Fruit fly (Drosophila melanogaster): ENCODE data around the gene CG14926.

CG14926 gene

DNA sequence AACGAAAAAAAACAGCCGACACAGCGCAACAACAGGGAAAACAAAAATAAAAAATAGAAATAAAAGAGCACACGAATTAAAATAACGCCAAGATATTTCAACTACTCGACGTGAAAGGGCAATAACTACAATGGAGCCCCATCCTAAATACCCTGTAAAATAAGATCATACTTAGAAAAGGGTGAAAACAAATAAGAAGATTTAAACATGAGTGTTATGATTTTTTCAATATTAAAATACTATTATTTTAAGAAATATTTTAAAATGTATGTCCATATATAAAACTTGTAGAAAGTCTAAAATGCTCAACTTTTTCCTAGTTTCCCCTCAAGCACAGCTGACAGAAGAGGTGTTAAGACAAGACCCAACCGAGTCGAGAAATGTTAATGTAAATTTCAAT, 2.2 kb downstream of the CG14926 start (continued):
- TF ChIP-seq CG6813 (GFP tag; optimal IDR thresholded peaks at IDR 0.05) (no peak), disco-r (GFP tag; optimal IDR thresholded peaks at IDR 0.05) (no peak), grau (tag; optimal IDR thresholded peaks at IDR 0.05) (peak; percentile 46), az2 (GFP tag; optimal IDR thresholded peaks at IDR 0.05) (peak; percentile 8), prd (optimal IDR thresholded peaks at IDR 0.05) (no peak), prd (GFP tag; IDR thresholded peaks at IDR 0.05) (peak; percentile 41; the same call in 2 of the 3 replicates), PHDP (tag; optimal IDR thresholded peaks at IDR 0.05) (peak; percentile 17), Blimp-1 (GFP tag; optimal IDR thresholded peaks at IDR 0.05) (peak; percentile 57), schlank (tag; optimal IDR thresholded peaks at IDR 0.05) (no peak), CG31441 (GFP tag; IDR thresholded peaks at IDR 0.05) (peak; percentile 51), CG4707 (GFP tag; optimal IDR thresholded peaks at IDR 0.05) (no peak), CG6791 (GFP tag; IDR thresholded peaks at IDR 0.05; ENCODE audit: partially characterized antibody) (no peak), bsh (GFP tag; optimal IDR thresholded peaks at IDR 0.05) (peak in 1 of 2 experiments; percentile 77), trem (tag; optimal IDR thresholded peaks at IDR 0.05) (peak; percentile 12), CG17328 (GFP tag; IDR thresholded peaks at IDR 0.05) (peak; percentile 54; the same call in 1 of the 2 replicates), CG17359 (tag; optimal IDR thresholded peaks at IDR 0.05) (peak; percentile 43), lola (GFP tag; optimal IDR thresholded peaks at IDR 0.05) (peak in 1 of 3 experiments; percentile 58), Sox100B (GFP tag; optimal IDR thresholded peaks at IDR 0.05) (peak; percentile 6), Rx (GFP tag; IDR thresholded peaks at IDR 0.05) (no peak), CG2875 (GFP tag; optimal IDR thresholded peaks at IDR 0.05) (peak; percentile 9), Ada2b (GFP tag; IDR thresholded peaks at IDR 0.05) (0 out of 2 replicates have a peak, but pooled peaks have one; percentile 29), CoRest (tag; optimal IDR thresholded peaks at IDR 0.05) (peak; percentile 34), row (GFP tag; IDR thresholded peaks at IDR 0.05) (peak; percentile 49; the same call in 2 of the 3 replicates), CG30403 (GFP tag; optimal IDR thresholded peaks at IDR 0.05) (peak; percentile 13), her (GFP tag; optimal IDR thresholded peaks at IDR 0.05) (no peak), CG2678 (tag; optimal IDR thresholded peaks at IDR 0.05) (peak; percentile 51), toy (GFP tag; IDR thresholded peaks at IDR 0.05) (no peak), pnt (GFP tag; optimal IDR thresholded peaks at IDR 0.05) (no peak), Hr3 (GFP tag; optimal IDR thresholded peaks at IDR 0.05) (peak; percentile 1), CTCF (GFP tag; optimal IDR thresholded peaks at IDR 0.05) (no peak), nmo (GFP tag; optimal IDR thresholded peaks at IDR 0.05) (peak; percentile 58), CG1832 (GFP tag; optimal IDR thresholded peaks at IDR 0.05) (no peak), Lpt (GFP tag; optimal IDR thresholded peaks at IDR 0.05) (no peak), Stat92E (GFP tag; optimal IDR thresholded peaks at IDR 0.05) (no peak), CG4424 (GFP tag; optimal IDR thresholded peaks at IDR 0.05) (peak; percentile 40), sima (GFP tag; optimal IDR thresholded peaks at IDR 0.05) (no peak), CG10979 (tag; optimal IDR thresholded peaks at IDR 0.05) (peak; percentile 65), CG1602 (GFP tag; optimal IDR thresholded peaks at IDR 0.05) (peak; percentile 10), repo (GFP tag; optimal IDR thresholded peaks at IDR 0.05) (no peak), D19B (GFP tag; optimal IDR thresholded peaks at IDR 0.05) (peak; percentile 45), CG12391 (tag; optimal IDR thresholded peaks at IDR 0.05) (peak; percentile 62), Dad (GFP tag; optimal IDR thresholded peaks at IDR 0.05) (no peak), unpg (GFP tag; optimal IDR thresholded peaks at IDR 0.05) (peak; percentile 48), CG18262 (tag; optimal IDR thresholded peaks at IDR 0.05) (peak; percentile 65), en (GFP tag; optimal IDR thresholded peaks at IDR 0.05) (no peak), Xbp1 (GFP tag; optimal IDR thresholded peaks at IDR 0.05) (peak; percentile 30), shn (GFP tag; optimal IDR thresholded peaks at IDR 0.05) (no peak), CG6254 (GFP tag; optimal IDR thresholded peaks at IDR 0.05) (peak; percentile 10), Ptx1 (GFP tag; IDR thresholded peaks at IDR 0.05) (peak; percentile 34; the same call in 1 of the 2 replicates), ci (GFP tag; IDR thresholded peaks at IDR 0.05) (0 out of 3 replicates have a peak, but pooled peaks have one; percentile 31), vvl (GFP tag; IDR thresholded peaks at IDR 0.05) (peak; percentile 48; the same call in 1 of the 2 replicates)
